Worm (Caenorhabditis elegans): ENCODE measurements around the gene mex-6.

- no peak for TF ChIP-seq lsy-12 (tag; optimal IDR thresholded peaks at IDR 0.05)
- TF ChIP-seq unc-62 (GFP tag; optimal IDR thresholded peaks at IDR 0.05): no peak
- no peak for TF ChIP-seq skn-1 (tag; optimal IDR thresholded peaks at IDR 0.05)
- TF ChIP-seq aly-2 (tag; optimal IDR thresholded peaks at IDR 0.05): no peak
- TF ChIP-seq ama-1 (optimal IDR thresholded peaks at IDR 0.05): no peak
- TF ChIP-seq nhr-237 (tag; optimal IDR thresholded peaks at IDR 0.05): no peak
- TF ChIP-seq tbx-2 (tag; optimal IDR thresholded peaks at IDR 0.05): no peak
- no peak for TF ChIP-seq nfya-1 (tag; optimal IDR thresholded peaks at IDR 0.05; ENCODE audit: insufficient read depth)
- TF ChIP-seq lin-39 (tag; optimal IDR thresholded peaks at IDR 0.05): no peak
- no peak for TF ChIP-seq lin-15B (tag; optimal IDR thresholded peaks at IDR 0.05)
- TF ChIP-seq nhr-76 (tag; optimal IDR thresholded peaks at IDR 0.05): no peak
- no peak for TF ChIP-seq elt-3 (tag; optimal IDR thresholded peaks at IDR 0.05)
Observed at ce11 chrII:9523539-9524224, at the start of gene mex-6.
